Fruit fly (Drosophila melanogaster) whole organism, embryonic: Measurements from ENCODE around the gene CG33669.
A peak's percentile ranks its signal among the peaks of the same experiment; 100 is the strongest.

Source experiments
- Ada2b ChIP-seq: fragments of 200-800 bp; sonication (Bioruptor generic); IDR thresholded peaks from 2 replicates; pipeline ENCODE4 v1.3.6; 2022; ENCODE audit warnings: missing biosample characterization, missing genetic modification characterization
- Atf-2 ChIP-seq: fragments of 200-800 bp; sonication (Bioruptor generic); optimal IDR thresholded peaks from 2 replicates; lab custom pipeline; 2016; ENCODE audit warnings: missing biosample characterization, missing genetic modification characterization
- B-H1 ChIP-seq: fragments of 200-800 bp; sonication (Bioruptor generic); IDR thresholded peaks from 3 replicates; pipeline ENCODE4 v1.3.6; 2022; ENCODE audit warnings: missing biosample characterization, missing genetic modification characterization
- CG1024 ChIP-seq: fragments of 200-800 bp; sonication (Bioruptor generic); IDR thresholded peaks from 2 replicates; pipeline ENCODE4 v1.3.6; 2022; ENCODE audit warnings: missing biosample characterization, missing genetic modification characterization
- CG10366 ChIP-seq: fragments of 200-800 bp; sonication (Bioruptor generic); IDR thresholded peaks from 2 replicates; pipeline ENCODE4 v1.3.6; 2022; ENCODE audit warnings: missing biosample characterization, missing genetic modification characterization
- CG11696 ChIP-seq: fragments of 200-800 bp; sonication (Bioruptor generic); IDR thresholded peaks from 2 replicates; pipeline ENCODE4 v1.3.6; 2022; ENCODE audit warnings: missing biosample characterization, missing genetic modification characterization
- CG12219 ChIP-seq: fragments of 200-800 bp; sonication (Bioruptor generic); optimal IDR thresholded peaks from 3 replicates; lab custom pipeline; 2018; ENCODE audit warnings: missing biosample characterization, mild to moderate bottlenecking, missing genetic modification characterization
- CG12236 ChIP-seq: fragments of 200-800 bp; sonication (Bioruptor generic); optimal IDR thresholded peaks from 2 replicates; lab custom pipeline; 2016; ENCODE audit warnings: missing biosample characterization, missing genetic modification characterization
- CG1233 ChIP-seq: fragments of 200-800 bp; sonication (Bioruptor generic); optimal IDR thresholded peaks from 4 replicates; lab custom pipeline; 2018; ENCODE audit warnings: missing biosample characterization, mild to moderate bottlenecking, missing genetic modification characterization
- CG13296 ChIP-seq: fragments of 200-800 bp; sonication (Bioruptor generic); optimal IDR thresholded peaks from 3 replicates; lab custom pipeline; 2018; ENCODE audit warnings: missing biosample characterization, mild to moderate bottlenecking, missing genetic modification characterization
- CG13894 ChIP-seq: fragments of 200-800 bp; sonication (Bioruptor generic); optimal IDR thresholded peaks from 3 replicates; lab custom pipeline; 2018; ENCODE audit warnings: missing biosample characterization, mild to moderate bottlenecking, missing genetic modification characterization, moderate library complexity
- CG16779 ChIP-seq: fragments of 200-800 bp; sonication (Bioruptor generic); IDR thresholded peaks from 2 replicates; pipeline ENCODE4 v1.3.6; 2022; ENCODE audit warnings: missing biosample characterization, missing genetic modification characterization
- CG30403 ChIP-seq: fragments of 200-800 bp; sonication (Bioruptor generic); optimal IDR thresholded peaks from 3 replicates; lab custom pipeline; 2016; ENCODE audit warnings: missing biosample characterization, missing genetic modification characterization
- CG31365 ChIP-seq: fragments of 200-800 bp; sonication (Bioruptor generic); optimal IDR thresholded peaks from 2 replicates; lab custom pipeline; 2018; ENCODE audit warnings: missing biosample characterization, mild to moderate bottlenecking, missing genetic modification characterization
- CG34422 ChIP-seq: fragments of 200-800 bp; sonication (Bioruptor generic); IDR thresholded peaks from 3 replicates; pipeline ENCODE4 v1.3.6; 2022; ENCODE audit warnings: missing biosample characterization, missing genetic modification characterization
- CG4360 ChIP-seq: fragments of 200-800 bp; sonication (Bioruptor generic); IDR thresholded peaks from 2 replicates; pipeline ENCODE4 v1.3.6; 2022; ENCODE audit warnings: missing biosample characterization, missing genetic modification characterization
- CG4424 ChIP-seq: fragments of 200-800 bp; sonication (Bioruptor generic); optimal IDR thresholded peaks from 3 replicates; lab custom pipeline; 2016; ENCODE audit warnings: missing biosample characterization, missing genetic modification characterization
- CG4707 ChIP-seq: fragments of 200-800 bp; sonication (Bioruptor generic); optimal IDR thresholded peaks from 2 replicates; lab custom pipeline; 2018; ENCODE audit warnings: missing biosample characterization, mild to moderate bottlenecking, missing genetic modification characterization, moderate library complexity
- CG4730 ChIP-seq: fragments of 200-800 bp; sonication (Bioruptor generic); IDR thresholded peaks from 2 replicates; pipeline ENCODE4 v1.3.6; 2022; ENCODE audit warnings: missing biosample characterization, missing genetic modification characterization
- CG5180 ChIP-seq: fragments of 200-800 bp; sonication (Bioruptor generic); optimal IDR thresholded peaks from 3 replicates; lab custom pipeline; 2017; ENCODE audit warnings: missing biosample characterization, missing genetic modification characterization, mild to moderate bottlenecking, moderate library complexity, missing genetic modification reagents
- CG6683 ChIP-seq: fragments of 200-800 bp; sonication (Bioruptor generic); optimal IDR thresholded peaks from 2 replicates; lab custom pipeline; 2017; ENCODE audit warnings: missing biosample characterization, mild to moderate bottlenecking, missing genetic modification characterization, missing genetic modification reagents
- CG8290 ChIP-seq, 3 experiments: fragments of 200-800 bp; sonication (Bioruptor generic); optimal IDR thresholded peaks; 2 replicates each; lab custom pipeline; 2016 to 2019; ENCODE audit warnings: missing biosample characterization in 3 of 3, missing genetic modification characterization in 3 of 3, mild to moderate bottlenecking in 2 of 3, moderate library complexity in 1 of 3
- CG9215 ChIP-seq: fragments of 200-800 bp; sonication (Bioruptor generic); IDR thresholded peaks from 2 replicates; pipeline ENCODE4 v1.3.6; 2022; ENCODE audit warnings: missing biosample characterization, missing genetic modification characterization
- CG9727 ChIP-seq: fragments of 200-800 bp; sonication (Bioruptor generic); optimal IDR thresholded peaks from 3 replicates; lab custom pipeline; 2017; ENCODE audit warnings: missing biosample characterization, mild to moderate bottlenecking, missing genetic modification characterization
- CG9932 ChIP-seq: fragments of 200-800 bp; sonication (Bioruptor generic); IDR thresholded peaks from 2 replicates; pipeline ENCODE4 v1.3.6; 2022; ENCODE audit warnings: missing biosample characterization, missing genetic modification characterization
- Dip2 ChIP-seq: fragments of 200-800 bp; sonication (Bioruptor generic); IDR thresholded peaks from 2 replicates; pipeline ENCODE4 v1.3.6; 2022; ENCODE audit warnings: missing biosample characterization, missing genetic modification characterization
- Drgx ChIP-seq: fragments of 200-800 bp; sonication (Bioruptor generic); IDR thresholded peaks from 2 replicates; pipeline ENCODE4 v1.3.6; 2022; ENCODE audit warnings: missing biosample characterization, missing genetic modification characterization
- Gsc ChIP-seq: fragments of 200-800 bp; sonication (Bioruptor generic); IDR thresholded peaks from 2 replicates; pipeline ENCODE4 v1.3.6; 2022; ENCODE audit warnings: missing biosample characterization, missing genetic modification characterization
- H15 ChIP-seq: fragments of 200-800 bp; sonication (Bioruptor generic); IDR thresholded peaks from 3 replicates; pipeline ENCODE4 v1.3.6; 2022; ENCODE audit warnings: missing biosample characterization, missing genetic modification characterization
- HLH54F ChIP-seq: fragments of 200-800 bp; sonication (Bioruptor generic); optimal IDR thresholded peaks from 3 replicates; lab custom pipeline; 2016; ENCODE audit warnings: missing biosample characterization, missing genetic modification characterization
- Hr51 ChIP-seq, 2 experiments: fragments of 200-800 bp; sonication (Bioruptor generic); optimal IDR thresholded peaks; 2 replicates in 1 of 2; 3 replicates in 1 of 2; lab custom pipeline; 2016 to 2018; ENCODE audit warnings: missing biosample characterization in 2 of 2, missing genetic modification characterization in 2 of 2, mild to moderate bottlenecking in 1 of 2, moderate library complexity in 1 of 2
- NFAT ChIP-seq: fragments of 200-800 bp; sonication (Bioruptor generic); IDR thresholded peaks from 2 replicates; pipeline ENCODE4 v1.3.6; 2022; ENCODE audit warnings: missing biosample characterization, missing genetic modification characterization
- Taf1 ChIP-seq: fragments of 200-800 bp; sonication (Bioruptor generic); IDR thresholded peaks from 2 replicates; pipeline ENCODE4 v1.3.6; 2022; ENCODE audit warnings: missing biosample characterization, missing genetic modification characterization
- aop ChIP-seq: fragments of 200-800 bp; sonication (Bioruptor generic); IDR thresholded peaks from 2 replicates; pipeline ENCODE4 v1.3.6; 2022; ENCODE audit warnings: missing biosample characterization, missing genetic modification characterization
- dpn ChIP-seq, 2 experiments: fragments of 200-800 bp; sonication (Bioruptor generic); optimal IDR thresholded peaks; 3 replicates each; lab custom pipeline; 2016; ENCODE audit warnings: missing biosample characterization in 2 of 2, missing genetic modification characterization in 2 of 2
- grn ChIP-seq: fragments of 200-800 bp; sonication (Bioruptor generic); optimal IDR thresholded peaks from 3 replicates; lab custom pipeline; 2017; ENCODE audit warnings: missing biosample characterization, missing genetic modification characterization
- gsb ChIP-seq: fragments of 200-800 bp; sonication (Bioruptor generic); IDR thresholded peaks from 2 replicates; pipeline ENCODE4 v1.3.6; 2022; ENCODE audit warnings: missing biosample characterization, missing genetic modification characterization
- hkb ChIP-seq, 2 experiments: fragments of 200-800 bp in 1 of 2; fragments of >200 bp in 1 of 2; sonication (Bioruptor generic) in 1 of 2; IDR thresholded peaks in 1 of 2; optimal IDR thresholded peaks in 1 of 2; 2 replicates each; pipeline versions ENCODE4 v1.3.6 to Lab custom; 2017 to 2022; ENCODE audit warnings: missing biosample characterization in 1 of 2, missing genetic modification characterization in 1 of 2
- jigr1 ChIP-seq: fragments of 200-800 bp; sonication (Bioruptor generic); IDR thresholded peaks from 3 replicates; pipeline ENCODE4 v1.3.6; 2022; ENCODE audit warnings: missing biosample characterization, missing genetic modification characterization
- jumu ChIP-seq: fragments of 200-800 bp; sonication (Bioruptor generic); optimal IDR thresholded peaks from 3 replicates; lab custom pipeline; 2016; ENCODE audit warnings: missing biosample characterization, missing genetic modification characterization
- mam ChIP-seq: fragments of 200-800 bp; sonication (Bioruptor generic); optimal IDR thresholded peaks from 3 replicates; lab custom pipeline; 2016; ENCODE audit warnings: missing biosample characterization, missing genetic modification characterization
- pros ChIP-seq: fragments of 200-800 bp; sonication (Bioruptor generic); optimal IDR thresholded peaks from 3 replicates; lab custom pipeline; 2019; ENCODE audit warnings: missing biosample characterization, mild to moderate bottlenecking, missing genetic modification characterization, moderate library complexity
- sens-2 ChIP-seq: fragments of 200-800 bp; sonication (Bioruptor generic); IDR thresholded peaks from 2 replicates; pipeline ENCODE4 v1.3.6; 2022; ENCODE audit warnings: missing biosample characterization, missing genetic modification characterization
- sisA ChIP-seq: fragments of 200-800 bp; sonication (Bioruptor generic); IDR thresholded peaks from 2 replicates; pipeline ENCODE4 v1.3.6; 2022; ENCODE audit warnings: missing biosample characterization, missing genetic modification characterization
- so ChIP-seq: fragments of 200-800 bp; sonication (Bioruptor generic); IDR thresholded peaks from 3 replicates; pipeline ENCODE4 v1.3.6; 2022; ENCODE audit warnings: missing biosample characterization, missing genetic modification characterization
- sob ChIP-seq: fragments of 200-800 bp; sonication (Bioruptor generic); IDR thresholded peaks from 2 replicates; pipeline ENCODE4 v1.3.6; 2022; ENCODE audit warnings: missing biosample characterization, missing genetic modification characterization
- tgo ChIP-seq: fragments of 200-800 bp; sonication (Bioruptor generic); IDR thresholded peaks from 3 replicates; pipeline ENCODE4 v1.3.6; 2022; ENCODE audit warnings: missing biosample characterization, missing genetic modification characterization
- toy ChIP-seq: fragments of 200-800 bp; sonication (Bioruptor generic); IDR thresholded peaks from 2 replicates; pipeline ENCODE4 v1.3.6; 2022; ENCODE audit warnings: missing biosample characterization, missing genetic modification characterization
- zfh1 ChIP-seq: fragments of 200-800 bp; sonication (Bioruptor generic); IDR thresholded peaks from 3 replicates; pipeline ENCODE4 v1.3.6; 2022; ENCODE audit warnings: missing biosample characterization, missing genetic modification characterization
- zfh2 ChIP-seq: fragments of 200-800 bp; sonication (Bioruptor generic); optimal IDR thresholded peaks from 2 replicates; lab custom pipeline; 2016; ENCODE audit warnings: missing biosample characterization, missing genetic modification characterization

CG33669 gene

dm6 chrX:6439495-6439894, 39.6 kb upstream of the CG33669 start (continued):
- peak; percentile 40; the same call in 1 of the 3 replicates for TF ChIP-seq B-H1 (GFP tag; lab: Robert Waterston, UW)
- TF ChIP-seq CG11696 (GFP tag; lab: Robert Waterston, UW), result peak; percentile 42; the same call in 1 of the 2 replicates
- TF ChIP-seq jumu (GFP tag; lab: Kevin White, UChicago), result no peak
- TF ChIP-seq CG9727 (GFP tag; lab: Kevin White, UChicago), result peak; percentile 23
- no peak for TF ChIP-seq aop (GFP tag; lab: Robert Waterston, UW)
- TF ChIP-seq CG4360 (GFP tag; lab: Robert Waterston, UW), result no peak
- no peak for TF ChIP-seq pros (GFP tag; lab: Kevin White, UChicago)
- no peak for TF ChIP-seq hkb (optimal IDR thresholded peaks at IDR 0.05; lab: Kevin White, UChicago)
- peak; percentile 71 for TF ChIP-seq hkb (GFP tag; IDR thresholded peaks at IDR 0.05; lab: Robert Waterston, UW)
- peak; percentile 71 for TF ChIP-seq CG9932
- peak; percentile 45; the same call in 1 of the 2 replicates for TF ChIP-seq NFAT
- TF ChIP-seq sisA (GFP tag; lab: Robert Waterston, UW), result peak; percentile 22; the same call in 1 of the 2 replicates
- peak; percentile 40; the same call in 2 of the 3 replicates for TF ChIP-seq tgo
- no peak for TF ChIP-seq CG31365 (tag; lab: Kevin White, UChicago)
- peak; percentile 71 for TF ChIP-seq sob (GFP tag; lab: Robert Waterston, UW)
- peak; percentile 53 for TF ChIP-seq gsb (GFP tag; lab: Robert Waterston, UW)
- TF ChIP-seq CG13894 (tag; lab: Kevin White, UChicago), result peak; percentile 55
- peak; percentile 38; the same call in 1 of the 2 replicates for TF ChIP-seq sens-2
- 0 out of 3 replicates have a peak, but pooled peaks have one; percentile 43 for TF ChIP-seq jigr1
- peak; percentile 16; the same call in 1 of the 2 replicates for TF ChIP-seq CG10366 (GFP tag; lab: Robert Waterston, UW)
- peak; percentile 80 for TF ChIP-seq Ada2b (GFP tag; lab: Robert Waterston, UW)
- no peak for TF ChIP-seq CG4707 (GFP tag; lab: Kevin White, UChicago)
- peak; percentile 9 for TF ChIP-seq CG1233 (GFP tag; lab: Kevin White, UChicago)
- TF ChIP-seq CG12236, result no peak
- TF ChIP-seq zfh1 (GFP tag; lab: Robert Waterston, UW), result peak; percentile 62
- peak; percentile 8 for TF ChIP-seq CG30403
- TF ChIP-seq Atf-2 (GFP tag; lab: Kevin White, UChicago), result no peak
- peak; percentile 65 for TF ChIP-seq CG13296 (GFP tag; lab: Kevin White, UChicago)
- TF ChIP-seq CG9215 (GFP tag; lab: Robert Waterston, UW), result peak; percentile 54; the same call in 1 of the 2 replicates
- TF ChIP-seq Hr51 (GFP tag; optimal IDR thresholded peaks at IDR 0.05; lab: Kevin White, UChicago), result peak in 1 of 2 experiments; percentile 35
- peak; percentile 18 for TF ChIP-seq CG12219 (GFP tag; lab: Kevin White, UChicago)
- TF ChIP-seq toy (GFP tag; lab: Robert Waterston, UW), result no peak
- TF ChIP-seq grn (GFP tag; lab: Kevin White, UChicago), result no peak
- TF ChIP-seq CG5180, result peak; percentile 11
- TF ChIP-seq HLH54F (GFP tag; lab: Kevin White, UChicago), result peak; percentile 11
- TF ChIP-seq mam (GFP tag; lab: Kevin White, UChicago), result no peak
- TF ChIP-seq CG8290 (GFP tag; optimal IDR thresholded peaks at IDR 0.05; lab: Kevin White, UChicago), result no peak
- peak in 1 of 2 experiments; percentile 30 for TF ChIP-seq CG8290 (tag; optimal IDR thresholded peaks at IDR 0.05; lab: Kevin White, UChicago)
- 0 out of 2 replicates have a peak, but pooled peaks have one; percentile 13 for TF ChIP-seq CG16779 (GFP tag; lab: Robert Waterston, UW)
- TF ChIP-seq CG1024 (GFP tag; lab: Robert Waterston, UW), result peak; percentile 51; the same call in 1 of the 2 replicates
- TF ChIP-seq H15 (GFP tag; lab: Robert Waterston, UW), result no peak
- no peak for TF ChIP-seq Dip2 (GFP tag; lab: Robert Waterston, UW)
- TF ChIP-seq zfh2 (GFP tag; lab: Kevin White, UChicago), result no peak
- peak; percentile 59; the same call in 1 of the 3 replicates for TF ChIP-seq so (GFP tag; lab: Robert Waterston, UW)
- TF ChIP-seq CG4424 (GFP tag; lab: Kevin White, UChicago), result peak; percentile 22
- TF ChIP-seq Taf1 (GFP tag; lab: Robert Waterston, UW), result peak; percentile 23; the same call in 1 of the 2 replicates
- 0 out of 2 replicates have a peak, but pooled peaks have one; percentile 25 for TF ChIP-seq Gsc (GFP tag; lab: Robert Waterston, UW)
- peak; percentile 61; the same call in 2 of the 3 replicates for TF ChIP-seq CG34422
- TF ChIP-seq CG6683 (GFP tag; lab: Kevin White, UChicago), result peak; percentile 35
- no peak for TF ChIP-seq dpn (GFP tag; optimal IDR thresholded peaks at IDR 0.05; lab: Kevin White, UChicago)
- peak; percentile 25; the same call in 1 of the 2 replicates for TF ChIP-seq Drgx (GFP tag; lab: Robert Waterston, UW)
- peak; percentile 33; the same call in 1 of the 2 replicates for TF ChIP-seq CG4730 (GFP tag; lab: Robert Waterston, UW)
